Worm (Caenorhabditis elegans) whole organism, L4 larva: ENCODE measurements around the gene F12F6.1.

Experiments used
- ama-1 ChIP-seq: fragments of 150-350 bp; optimal IDR thresholded peaks from 2 replicates; lab custom pipeline; 2014; ENCODE audit warnings: inconsistent platforms, mixed read lengths
- attf-4 ChIP-seq: sonication (generic microtip); optimal IDR thresholded peaks from 3 replicates; lab custom pipeline; 2017; ENCODE audit warnings: missing biosample characterization, missing genetic modification characterization
- ces-1 ChIP-seq: fragments of 150-350 bp; sonication (generic microtip); optimal IDR thresholded peaks from 4 replicates; lab custom pipeline; 2014; ENCODE audit warnings: missing biosample characterization, missing genetic modification reagents, missing genetic modification characterization
- dmd-6 ChIP-seq: fragments of 200-800 bp; sonication (Bioruptor generic); IDR thresholded peaks from 2 replicates; pipeline ENCODE4 v1.3.6; 2022; ENCODE audit warnings: missing genetic modification reagents, missing genetic modification characterization, missing compliant biosample characterization
- jun-1 ChIP-seq: fragments of 150-350 bp; optimal IDR thresholded peaks from 2 replicates; lab custom pipeline; 2014; ENCODE audit warnings: missing biosample characterization, missing genetic modification reagents, missing genetic modification characterization
- nhr-237 ChIP-seq: sonication (generic microtip); optimal IDR thresholded peaks from 2 replicates; lab custom pipeline; 2017; ENCODE audit warnings: missing biosample characterization, missing genetic modification characterization
- pqm-1 ChIP-seq: sonication (generic microtip); optimal IDR thresholded peaks from 2 replicates; lab custom pipeline; 2017; ENCODE audit warnings: missing biosample characterization, missing genetic modification characterization
- skn-1 ChIP-seq: fragments of 150-350 bp; optimal IDR thresholded peaks from 2 replicates; lab custom pipeline; 2014; ENCODE audit warnings: missing biosample characterization, missing genetic modification characterization
- unc-39 ChIP-seq: sonication (generic microtip); optimal IDR thresholded peaks from 2 replicates; lab custom pipeline; 2017; ENCODE audit warnings: missing biosample characterization, missing genetic modification characterization
- unc-62 ChIP-seq, 3 experiments: fragments of 150-350 bp in 1 of 3; sonication (generic microtip); optimal IDR thresholded peaks in 2 of 3; peaks in 1 of 3; 1 replicate in 1 of 3; 2 replicates in 2 of 3; lab custom pipeline; 2014 to 2017; ENCODE audit warnings: missing biosample characterization in 3 of 3, missing genetic modification characterization in 3 of 3, missing genetic modification reagents in 3 of 3, missing genotype in 1 of 3

DNA sequence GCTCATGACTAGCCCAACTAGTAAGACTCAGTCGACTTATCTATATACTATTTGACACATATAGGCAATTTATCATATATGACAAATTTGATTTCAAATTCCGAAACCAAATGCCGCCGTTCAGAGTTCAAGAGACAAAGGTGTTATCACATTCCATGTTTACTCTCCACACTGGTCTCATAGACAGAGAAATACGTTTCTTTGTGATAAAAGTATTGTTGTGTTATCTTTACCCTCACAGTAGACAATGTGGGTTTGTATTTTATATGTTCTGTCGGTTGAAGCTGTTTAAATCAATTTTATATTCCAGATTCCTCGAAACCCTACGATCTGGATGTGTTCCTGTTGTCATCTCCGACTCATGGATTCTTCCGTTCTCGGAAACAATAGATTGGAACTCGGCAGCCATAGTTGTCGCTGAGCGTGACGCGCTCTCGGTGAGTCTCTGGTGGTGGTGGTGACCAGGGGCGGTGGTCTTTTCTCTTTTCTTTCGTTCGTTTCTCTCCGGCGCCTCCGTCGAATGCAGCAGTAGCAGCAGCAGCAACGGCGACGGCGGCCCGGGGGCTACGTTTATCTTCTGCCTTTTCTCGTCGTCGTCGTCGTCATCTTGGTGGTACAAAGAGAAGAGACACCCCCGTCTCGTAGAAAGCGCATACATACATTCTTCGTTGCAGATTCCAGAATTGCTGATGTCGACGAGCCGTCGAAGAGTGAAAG is 1.1 kb upstream of the F12F6.1 start:
- no peak for TF ChIP-seq unc-62 (GFP tag; optimal IDR thresholded peaks at IDR 0.05 in 1 of 2; lab: Kevin White, UChicago)
- TF ChIP-seq unc-62 (tag; optimal IDR thresholded peaks at IDR 0.05; lab: Kevin White, UChicago): no peak
- no peak for TF ChIP-seq ama-1 (lab: Kevin White, UChicago)
- peak; percentile 78 for TF ChIP-seq pqm-1 (tag; lab: Kevin White, UChicago)
- no peak for TF ChIP-seq skn-1 (tag; lab: Kevin White, UChicago)
- no peak for TF ChIP-seq attf-4 (tag; lab: Kevin White, UChicago)
- no peak for TF ChIP-seq nhr-237 (tag; lab: Kevin White, UChicago)
- TF ChIP-seq jun-1 (tag; lab: Kevin White, UChicago): no peak
- no peak for TF ChIP-seq ces-1 (GFP tag; lab: Kevin White, UChicago)
- no peak for TF ChIP-seq dmd-6 (GFP tag; lab: Robert Waterston, UW)
- TF ChIP-seq unc-39 (tag; lab: Kevin White, UChicago): no peak
